Worm (Caenorhabditis elegans) whole organism, mixed stage, embryonic: ENCODE data around the gene C42D4.3.

Experiments
- elt-1 ChIP-seq: sonication (generic microtip); optimal IDR thresholded peaks from 2 replicates; lab custom pipeline; 2017; ENCODE audit warnings: missing genetic modification characterization, mild to moderate bottlenecking, missing compliant biosample characterization, antibody characterized with exemption, moderate library complexity, borderline replicate concordance; ENCODE audit not compliant: insufficient read depth
- mep-1 ChIP-seq: fragments of 150-350 bp; optimal IDR thresholded peaks from 2 replicates; lab custom pipeline; 2017; ENCODE audit warnings: missing biosample characterization, missing genetic modification reagents, missing genetic modification characterization, inconsistent platforms
- sem-2 ChIP-seq: fragments of 200-800 bp; sonication (Bioruptor generic); optimal IDR thresholded peaks from 2 replicates; lab custom pipeline; 2018; ENCODE audit warnings: mild to moderate bottlenecking, missing genetic modification characterization, missing compliant biosample characterization

- no peak for TF ChIP-seq mep-1 (tag; lab: Kevin White, UChicago)
- TF ChIP-seq elt-1 (tag; lab: Kevin White, UChicago): no peak
- TF ChIP-seq sem-2 (GFP tag; lab: Kevin White, UChicago): no peak
Observed at ce11 chrIV:7133140-7133539, 45.9 kb upstream of the C42D4.3 start, which contains the start of gene cyn-12.
